Worm (Caenorhabditis elegans) whole organism, L4 larva: ENCODE measurements around the gene Y57A10C.8.
A peak's percentile ranks its signal among the peaks of the same experiment; 100 is the strongest.

ENCODE experiments used
- D1046.2 ChIP-seq: fragments of 200-800 bp; sonication (Bioruptor generic); IDR thresholded peaks from 2 replicates; pipeline ENCODE4 v1.3.6; 2022; ENCODE audit warnings: missing genetic modification characterization, missing compliant biosample characterization
- F26F4.8 ChIP-seq: fragments of 200-800 bp; sonication (Bioruptor generic); conservative IDR thresholded peaks from 2 replicates; pipeline ENCODE4 v1.3.6; 2022; ENCODE audit warnings: missing genetic modification characterization, missing compliant biosample characterization
- F37D6.2 ChIP-seq: sonication (generic microtip); optimal IDR thresholded peaks from 2 replicates; lab custom pipeline; 2016; ENCODE audit warnings: mild to moderate bottlenecking, missing genetic modification characterization, missing compliant biosample characterization
- F49E8.2 ChIP-seq: sonication (generic microtip); optimal IDR thresholded peaks from 2 replicates; lab custom pipeline; 2016; ENCODE audit warnings: missing compliant biosample characterization, mild to moderate bottlenecking, missing genetic modification characterization, borderline replicate concordance
- T20F7.1 ChIP-seq: fragments of 200-800 bp; sonication (Bioruptor generic); optimal IDR thresholded peaks from 2 replicates; lab custom pipeline; 2018; ENCODE audit warnings: mild to moderate bottlenecking, missing genetic modification characterization, missing compliant biosample characterization
- Y48G9A.11 ChIP-seq: fragments of 200-800 bp; sonication (Bioruptor generic); IDR thresholded peaks from 2 replicates; pipeline ENCODE4 v1.3.6; 2022; ENCODE audit warnings: missing genetic modification reagents, missing genetic modification characterization, missing compliant biosample characterization
- Y5F2A.4 ChIP-seq: fragments of 200-800 bp; sonication (Bioruptor generic); optimal IDR thresholded peaks from 2 replicates; lab custom pipeline; 2018; ENCODE audit warnings: mild to moderate bottlenecking, missing genetic modification characterization, missing compliant biosample characterization
- aha-1 ChIP-seq: fragments of 150-350 bp; peaks from one replicate; lab custom pipeline; 2014; ENCODE audit warnings: missing biosample characterization, missing genetic modification characterization
- aly-2 ChIP-seq: sonication (generic microtip); optimal IDR thresholded peaks from 2 replicates; lab custom pipeline; 2018; ENCODE audit warnings: missing biosample characterization, missing genetic modification characterization
- ceh-20 ChIP-seq: fragments of 200-800 bp; sonication (Bioruptor generic); IDR thresholded peaks from 2 replicates; pipeline ENCODE4 v1.3.6; 2022; ENCODE audit warnings: missing genetic modification reagents, missing genetic modification characterization, missing compliant biosample characterization
- ceh-44 ChIP-seq: fragments of 200-800 bp; sonication (Bioruptor generic); IDR thresholded peaks from 2 replicates; pipeline ENCODE4 v1.3.6; 2022; ENCODE audit warnings: missing genetic modification reagents, missing genetic modification characterization, missing compliant biosample characterization
- daf-12 ChIP-seq: fragments of 150-350 bp; optimal IDR thresholded peaks from 2 replicates; lab custom pipeline; 2014; ENCODE audit warnings: missing biosample characterization, missing genetic modification reagents, missing genetic modification characterization
- daf-8 ChIP-seq: fragments of 200-800 bp; sonication (Bioruptor generic); IDR thresholded peaks from 2 replicates; pipeline ENCODE4 v1.3.6; 2022; ENCODE audit warnings: missing genetic modification characterization, missing compliant biosample characterization
- dmd-6 ChIP-seq: fragments of 200-800 bp; sonication (Bioruptor generic); IDR thresholded peaks from 2 replicates; pipeline ENCODE4 v1.3.6; 2022; ENCODE audit warnings: missing genetic modification reagents, missing genetic modification characterization, missing compliant biosample characterization
- duxl-1 ChIP-seq: sonication (generic microtip); optimal IDR thresholded peaks from 2 replicates; lab custom pipeline; 2016; ENCODE audit warnings: mild to moderate bottlenecking, missing genetic modification characterization, moderate library complexity, missing compliant biosample characterization; ENCODE audit not compliant: poor library complexity
- egl-27 ChIP-seq: sonication (generic microtip); optimal IDR thresholded peaks from 3 replicates; lab custom pipeline; 2017; ENCODE audit warnings: missing biosample characterization, missing genetic modification reagents, missing genetic modification characterization
- egl-43 ChIP-seq: fragments of 200-800 bp; sonication (Bioruptor generic); IDR thresholded peaks from 2 replicates; pipeline ENCODE4 v1.3.6; 2022; ENCODE audit warnings: missing genetic modification reagents, missing genetic modification characterization, missing compliant biosample characterization
- fos-1 ChIP-seq: fragments of 150-350 bp; optimal IDR thresholded peaks from 2 replicates; lab custom pipeline; 2014; ENCODE audit warnings: missing biosample characterization, missing genetic modification characterization
- hif-1 ChIP-seq, 2 experiments: sonication (generic microtip); optimal IDR thresholded peaks; 2 replicates each; lab custom pipeline; 2016 to 2017; ENCODE audit warnings: missing compliant biosample characterization in 2 of 2, missing genetic modification characterization in 2 of 2, missing genetic modification reagents in 2 of 2, missing genotype in 2 of 2, mild to moderate bottlenecking in 1 of 2
- hlh-11 ChIP-seq: fragments of 200-800 bp; sonication (Bioruptor generic); optimal IDR thresholded peaks from 2 replicates; lab custom pipeline; 2018; ENCODE audit warnings: mild to moderate bottlenecking, missing genetic modification characterization, missing compliant biosample characterization
- hmg-1.1 ChIP-seq: fragments of 200-800 bp; sonication (Bioruptor generic); IDR thresholded peaks from 2 replicates; pipeline ENCODE4 v1.3.6; 2022; ENCODE audit warnings: missing genetic modification reagents, missing genetic modification characterization, missing compliant biosample characterization
- jun-1 ChIP-seq: fragments of 150-350 bp; optimal IDR thresholded peaks from 2 replicates; lab custom pipeline; 2014; ENCODE audit warnings: missing biosample characterization, missing genetic modification reagents, missing genetic modification characterization
- lin-15B ChIP-seq: fragments of 150-350 bp; sonication (generic microtip); optimal IDR thresholded peaks from 3 replicates; lab custom pipeline; 2014; ENCODE audit warnings: missing biosample characterization, missing genetic modification characterization
- lir-3 ChIP-seq: sonication (generic microtip); optimal IDR thresholded peaks from 2 replicates; lab custom pipeline; 2016; ENCODE audit warnings: mild to moderate bottlenecking, missing genetic modification characterization, missing compliant biosample characterization
- lsy-2 ChIP-seq, 2 experiments: fragments of 150-350 bp in 1 of 2; sonication (generic microtip) in 1 of 2; optimal IDR thresholded peaks; 2 replicates each; lab custom pipeline; 2014 to 2017; ENCODE audit warnings: missing biosample characterization in 2 of 2, missing genetic modification characterization in 2 of 2
- madf-5 ChIP-seq, 2 experiments: fragments of 200-800 bp; sonication (Bioruptor generic); IDR thresholded peaks; 2 replicates each; pipeline ENCODE4 v1.3.6; 2022; ENCODE audit warnings: missing compliant biosample characterization in 2 of 2, missing genetic modification characterization in 2 of 2
- madf-9 ChIP-seq: fragments of 200-800 bp; sonication (Bioruptor generic); conservative IDR thresholded peaks from 2 replicates; pipeline ENCODE4 v1.3.6; 2022; ENCODE audit warnings: missing genetic modification reagents, missing genetic modification characterization, missing compliant biosample characterization
- mdl-1 ChIP-seq, 2 experiments: fragments of 150-350 bp in 1 of 2; sonication (generic microtip) in 1 of 2; optimal IDR thresholded peaks; 2 replicates each; lab custom pipeline; 2014 to 2017; ENCODE audit warnings: missing biosample characterization in 2 of 2, missing genetic modification characterization in 2 of 2
- mxl-2 ChIP-seq: fragments of 200-800 bp; sonication (Bioruptor generic); conservative IDR thresholded peaks from 2 replicates; pipeline ENCODE4 v1.3.6; 2022; ENCODE audit warnings: missing genetic modification reagents, missing genetic modification characterization, missing compliant biosample characterization
- nhr-111 ChIP-seq: fragments of 200-800 bp; sonication (Bioruptor generic); optimal IDR thresholded peaks from 2 replicates; lab custom pipeline; 2018; ENCODE audit warnings: mild to moderate bottlenecking, missing genetic modification characterization, missing compliant biosample characterization
- nhr-41 ChIP-seq: fragments of 200-800 bp; sonication (Bioruptor generic); IDR thresholded peaks from 2 replicates; pipeline ENCODE4 v1.3.6; 2022; ENCODE audit warnings: missing genetic modification reagents, missing genetic modification characterization, missing compliant biosample characterization
- nhr-48 ChIP-seq: sonication (generic microtip); optimal IDR thresholded peaks from 2 replicates; lab custom pipeline; 2016; ENCODE audit warnings: mild to moderate bottlenecking, missing genetic modification characterization, missing compliant biosample characterization
- nhr-76 ChIP-seq: fragments of 150-350 bp; optimal IDR thresholded peaks from 2 replicates; lab custom pipeline; 2014; ENCODE audit warnings: missing biosample characterization, missing genetic modification characterization
- nhr-77 ChIP-seq: fragments of 150-350 bp; optimal IDR thresholded peaks from 2 replicates; lab custom pipeline; 2014; ENCODE audit warnings: missing biosample characterization, missing genetic modification characterization
- rbr-2 ChIP-seq: sonication (generic microtip); optimal IDR thresholded peaks from 2 replicates; lab custom pipeline; 2016; ENCODE audit warnings: missing genotype, missing genetic modification characterization, missing compliant biosample characterization
- set-16 ChIP-seq: fragments of 200-800 bp; sonication (Bioruptor generic); IDR thresholded peaks from 2 replicates; pipeline ENCODE4 v1.3.6; 2022; ENCODE audit warnings: missing genetic modification reagents, missing genetic modification characterization, missing compliant biosample characterization
- snpc-1.2 ChIP-seq: fragments of 200-800 bp; sonication (Bioruptor generic); IDR thresholded peaks from 2 replicates; pipeline ENCODE4 v1.3.6; 2022; ENCODE audit warnings: missing genetic modification reagents, missing genetic modification characterization, missing compliant biosample characterization
- snpc-4 ChIP-seq: fragments of 150-350 bp; optimal IDR thresholded peaks from 2 replicates; lab custom pipeline; 2014; ENCODE audit warnings: missing biosample characterization, missing genetic modification characterization
- spr-3 ChIP-seq: fragments of 200-800 bp; sonication (Bioruptor generic); optimal IDR thresholded peaks from 2 replicates; lab custom pipeline; 2018; ENCODE audit warnings: mild to moderate bottlenecking, missing genetic modification characterization, missing compliant biosample characterization
- unc-130 ChIP-seq: sonication (generic microtip); optimal IDR thresholded peaks from 2 replicates; lab custom pipeline; 2016; ENCODE audit warnings: missing genetic modification reagents, missing genetic modification characterization, missing compliant biosample characterization
- unc-62 ChIP-seq, 3 experiments: fragments of 150-350 bp in 1 of 3; sonication (generic microtip); optimal IDR thresholded peaks in 2 of 3; peaks in 1 of 3; 1 replicate in 1 of 3; 2 replicates in 2 of 3; lab custom pipeline; 2014 to 2017; ENCODE audit warnings: missing biosample characterization in 3 of 3, missing genetic modification characterization in 3 of 3, missing genetic modification reagents in 3 of 3, missing genotype in 1 of 3
- zip-11 ChIP-seq: fragments of 200-800 bp; sonication (Bioruptor generic); IDR thresholded peaks from 2 replicates; pipeline ENCODE4 v1.3.6; 2022; ENCODE audit warnings: missing genetic modification characterization, missing compliant biosample characterization

Gene Y57A10C.8

DNA sequence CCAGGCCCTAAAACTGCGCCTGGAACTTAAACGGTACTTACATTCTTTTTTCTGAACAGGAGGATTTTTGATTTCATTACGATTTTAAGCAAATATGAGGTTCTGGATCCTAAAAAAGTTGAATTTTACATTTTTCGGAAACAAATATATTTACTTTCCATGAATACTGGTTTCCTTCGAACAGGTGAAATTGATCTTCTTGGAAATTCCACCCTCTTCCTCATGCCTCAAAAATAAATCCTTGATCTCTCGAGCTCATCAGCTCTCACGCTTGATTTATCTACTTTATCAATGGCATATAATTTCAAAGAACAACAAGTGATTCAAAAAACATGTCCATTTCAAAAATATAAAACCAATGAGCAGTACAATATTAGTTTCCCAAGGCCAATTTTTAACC, 42.2 kb downstream of the Y57A10C.8 start:
- TF ChIP-seq fos-1 (tag; lab: Kevin White, UChicago) (no peak), hmg-1.1 (no peak), zip-11 (GFP tag; lab: Robert Waterston, UW) (no peak), nhr-77 (tag; lab: Kevin White, UChicago) (no peak), snpc-1.2 (GFP tag; lab: Robert Waterston, UW) (no peak), jun-1 (tag; lab: Kevin White, UChicago) (no peak), egl-27 (no peak), F26F4.8 (no peak), madf-5 (GFP tag; IDR thresholded peaks at IDR 0.05; lab: Robert Waterston, UW) (no peak), aly-2 (no peak), egl-43 (no peak), spr-3 (GFP tag; lab: Kevin White, UChicago) (no peak), ceh-44 (GFP tag; lab: Robert Waterston, UW) (no peak), F49E8.2 (tag; lab: Kevin White, UChicago) (no peak), aha-1 (tag; lab: Kevin White, UChicago) (no peak), hlh-11 (tag; lab: Kevin White, UChicago) (no peak), nhr-41 (GFP tag; lab: Robert Waterston, UW) (no peak)

DNA sequence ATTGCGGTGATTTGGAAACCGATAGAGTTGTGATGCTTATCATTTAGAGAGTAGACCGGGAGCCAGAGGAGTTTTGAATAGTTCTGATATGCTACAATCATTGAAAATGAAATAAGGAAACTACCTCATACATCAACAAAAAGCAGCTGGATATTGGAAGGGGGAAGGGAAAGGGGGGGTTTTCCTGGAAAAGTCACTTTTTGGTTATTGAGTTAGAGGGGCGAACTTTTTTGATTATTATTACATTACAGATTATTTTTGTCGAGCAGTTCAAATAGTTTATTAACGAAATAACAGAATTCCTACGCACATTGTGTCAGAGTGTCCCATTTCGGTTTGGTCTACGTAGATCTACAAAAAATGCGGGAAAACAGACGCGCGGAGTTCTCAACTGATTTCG, 42.9 kb downstream of the Y57A10C.8 start, which contains the start of gene sre-42:
TSS of gene sre-42 (minus strand) at position 101 of the 400 bp plus-strand sequence.
- TF ChIP-seq Y48G9A.11 (GFP tag; lab: Robert Waterston, UW): no peak
- TF ChIP-seq aha-1 (tag; lab: Kevin White, UChicago): peak; percentile 18
- no peak for TF ChIP-seq madf-9

DNA sequence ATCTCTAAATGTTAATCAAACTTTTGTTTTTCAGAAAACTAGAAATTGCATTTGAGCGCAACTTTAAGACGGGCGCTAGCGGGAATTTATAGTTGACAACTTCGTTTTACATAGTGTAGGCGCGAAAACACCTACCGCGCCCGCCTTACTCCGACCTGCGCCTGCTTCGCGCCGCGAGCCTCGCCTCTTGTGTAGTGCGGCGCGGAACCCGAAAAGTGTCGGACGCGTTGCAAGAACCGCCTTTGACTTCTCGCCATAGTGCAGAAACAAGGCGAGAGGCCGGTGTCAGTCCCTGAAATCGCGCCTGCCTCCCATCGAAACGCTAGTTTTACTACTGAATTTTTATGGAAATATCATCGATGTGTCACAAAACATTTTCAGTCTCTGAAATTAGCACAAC, 43.8 kb downstream of the Y57A10C.8 start:
- TF ChIP-seq set-16 (GFP tag; lab: Robert Waterston, UW) (peak; percentile 82), daf-8 (GFP tag; lab: Robert Waterston, UW) (no peak), egl-43 (0 out of 2 replicates have a peak, but pooled peaks have one; percentile 35), aha-1 (tag; lab: Kevin White, UChicago) (peak; percentile 61)

DNA sequence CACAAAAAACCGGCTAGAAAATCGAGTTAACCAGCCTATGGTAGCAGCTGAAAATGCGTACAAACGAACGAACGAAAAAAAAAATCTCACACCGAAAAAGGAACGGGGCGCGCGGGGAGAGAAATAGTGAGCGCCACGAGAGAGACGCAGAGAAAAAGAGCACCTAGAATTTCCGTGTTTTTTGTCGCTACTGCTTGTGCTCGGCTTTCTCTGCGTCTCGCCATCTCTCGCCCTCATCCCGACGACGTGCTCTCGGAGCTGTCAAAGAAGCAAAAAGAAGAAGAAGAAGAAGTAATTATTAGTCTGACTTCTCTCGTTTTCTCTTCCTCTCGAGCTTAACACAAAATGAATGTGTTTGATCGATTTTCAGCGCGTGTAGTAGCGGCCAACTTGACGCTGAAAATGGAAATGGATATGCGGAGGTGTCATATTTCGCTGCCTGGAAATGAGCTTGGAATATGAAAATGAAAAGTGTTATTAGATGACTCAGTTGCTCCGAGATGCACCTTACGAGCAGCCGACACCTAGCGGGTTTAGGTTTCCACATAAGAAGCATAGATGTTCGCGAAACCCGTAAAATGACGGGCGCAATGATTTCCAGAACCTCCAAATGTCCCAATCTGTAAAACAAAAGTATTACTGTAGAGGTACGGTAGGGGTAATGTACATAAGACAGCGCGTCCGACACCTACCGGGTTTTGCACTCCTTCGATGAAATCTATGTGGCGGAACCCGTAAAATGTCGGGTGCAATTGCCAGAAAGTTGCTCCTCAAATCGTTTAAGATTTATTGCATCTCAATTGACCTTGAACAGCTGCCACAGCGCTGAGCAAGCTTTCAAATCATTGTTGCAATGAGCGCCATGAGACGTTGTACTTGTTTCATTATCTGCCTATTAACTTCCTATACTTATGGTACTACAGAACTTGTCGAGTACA, 46.7 kb downstream of the Y57A10C.8 start, which contains the start of gene btb-14:
TSS of gene btb-14 (plus strand) at position 839 of the 938 bp plus-strand sequence.
- TF ChIP-seq unc-62 (GFP tag; optimal IDR thresholded peaks at IDR 0.05 in 1 of 2; lab: Kevin White, UChicago) (peak in 1 of 2 experiments; percentile 53), unc-62 (tag; optimal IDR thresholded peaks at IDR 0.05; lab: Kevin White, UChicago) (no peak), madf-5 (GFP tag; IDR thresholded peaks at IDR 0.05; lab: Robert Waterston, UW) (no peak), mdl-1 (tag; optimal IDR thresholded peaks at IDR 0.05; lab: Kevin White, UChicago) (peak in 1 of 2 experiments; percentile 21), hif-1 (tag; optimal IDR thresholded peaks at IDR 0.05; lab: Kevin White, UChicago) (peak in 1 of 2 experiments; percentile 4), duxl-1 (tag; lab: Kevin White, UChicago) (no peak), snpc-4 (tag; lab: Kevin White, UChicago) (peak; percentile 26), lsy-2 (tag; optimal IDR thresholded peaks at IDR 0.05; lab: Kevin White, UChicago) (peak in 1 of 2 experiments; percentile 60), Y5F2A.4 (GFP tag; lab: Kevin White, UChicago) (no peak), egl-43 (0 out of 2 replicates have a peak, but pooled peaks have one; percentile 44), T20F7.1 (no peak), nhr-48 (tag; lab: Kevin White, UChicago) (no peak), dmd-6 (GFP tag; lab: Robert Waterston, UW) (peak; percentile 12; the same call in 1 of the 2 replicates), D1046.2 (GFP tag; lab: Robert Waterston, UW) (no peak), rbr-2 (peak; percentile 24), nhr-76 (tag; lab: Kevin White, UChicago) (no peak), ceh-44 (GFP tag; lab: Robert Waterston, UW) (no peak), hmg-1.1 (peak; percentile 64; the same call in 1 of the 2 replicates), unc-130 (GFP tag; lab: Kevin White, UChicago) (no peak), spr-3 (GFP tag; lab: Kevin White, UChicago) (no peak), daf-12 (tag; lab: Kevin White, UChicago) (no peak), F37D6.2 (tag; lab: Kevin White, UChicago) (no peak), set-16 (GFP tag; lab: Robert Waterston, UW) (peak; percentile 46; the same call in 1 of the 2 replicates), lir-3 (tag; lab: Kevin White, UChicago) (no peak), mxl-2 (GFP tag; lab: Robert Waterston, UW) (no peak), ceh-20 (GFP tag; lab: Robert Waterston, UW) (0 out of 2 replicates have a peak, but pooled peaks have one; percentile 19), lin-15B (tag; lab: Kevin White, UChicago) (no peak), nhr-111 (GFP tag; lab: Kevin White, UChicago) (no peak)
